Worm (Caenorhabditis elegans) whole organism, L1 larva: ENCODE measurements around the gene nlp-7.
A peak's percentile ranks its signal among the peaks of the same experiment; 100 is the strongest.

Experiments used
- C34B4.2 ChIP-seq: sonication (generic microtip); optimal IDR thresholded peaks from 2 replicates; lab custom pipeline; 2017; ENCODE audit warnings: mild to moderate bottlenecking, missing genetic modification characterization, missing compliant biosample characterization
- aha-1 ChIP-seq: fragments of 150-350 bp; optimal IDR thresholded peaks from 2 replicates; lab custom pipeline; 2014; ENCODE audit warnings: missing biosample characterization, missing genetic modification characterization
- ama-1 ChIP-seq: fragments of 150-350 bp; optimal IDR thresholded peaks from 2 replicates; lab custom pipeline; 2014
- blmp-1 ChIP-seq: fragments of 150-350 bp; optimal IDR thresholded peaks from 2 replicates; lab custom pipeline; 2014; ENCODE audit warnings: missing biosample characterization, missing genetic modification characterization
- ceh-63 ChIP-seq: fragments of 200-800 bp; sonication (Bioruptor generic); optimal IDR thresholded peaks from 2 replicates; lab custom pipeline; 2018; ENCODE audit warnings: mild to moderate bottlenecking, missing genetic modification characterization, missing compliant biosample characterization
- ceh-8 ChIP-seq: fragments of 200-800 bp; sonication (Bioruptor generic); optimal IDR thresholded peaks from 2 replicates; lab custom pipeline; 2018; ENCODE audit warnings: mild to moderate bottlenecking, missing genetic modification characterization, moderate library complexity, missing compliant biosample characterization
- ceh-82 ChIP-seq, 3 experiments: fragments of 150-350 bp in 1 of 3; sonication (generic microtip) in 2 of 3; optimal IDR thresholded peaks; 2 replicates each; lab custom pipeline; 2014 to 2017; ENCODE audit warnings: missing biosample characterization in 3 of 3, missing genetic modification characterization in 3 of 3
- ceh-88 ChIP-seq: fragments of 200-800 bp; sonication (Bioruptor generic); IDR thresholded peaks from 2 replicates; pipeline ENCODE4 v1.3.6; 2022; ENCODE audit warnings: missing genetic modification characterization, missing compliant biosample characterization
- efl-3 ChIP-seq: fragments of 200-800 bp; sonication (Bioruptor generic); optimal IDR thresholded peaks from 2 replicates; lab custom pipeline; 2018; ENCODE audit warnings: mild to moderate bottlenecking, missing genetic modification characterization, missing compliant biosample characterization
- egl-13 ChIP-seq: sonication (generic microtip); optimal IDR thresholded peaks from 2 replicates; lab custom pipeline; 2016; ENCODE audit warnings: missing genotype, missing genetic modification reagents, missing genetic modification characterization, missing compliant biosample characterization
- fkh-10 ChIP-seq: sonication (generic microtip); optimal IDR thresholded peaks from 2 replicates; lab custom pipeline; 2017; ENCODE audit warnings: missing biosample characterization, missing genetic modification reagents, missing genetic modification characterization
- fkh-4 ChIP-seq: sonication (generic microtip); optimal IDR thresholded peaks from 2 replicates; lab custom pipeline; 2016; ENCODE audit warnings: missing compliant biosample characterization, missing genetic modification characterization, borderline replicate concordance
- fkh-8 ChIP-seq: sonication (generic microtip); optimal IDR thresholded peaks from 2 replicates; lab custom pipeline; 2016; ENCODE audit warnings: mild to moderate bottlenecking, missing genetic modification characterization, missing compliant biosample characterization
- grh-1 ChIP-seq: fragments of 200-800 bp; sonication (Bioruptor generic); IDR thresholded peaks from 2 replicates; pipeline ENCODE4 v1.3.6; 2022; ENCODE audit warnings: missing genetic modification reagents, missing genetic modification characterization, missing compliant biosample characterization
- hlh-4 ChIP-seq: sonication (generic microtip); optimal IDR thresholded peaks from 2 replicates; lab custom pipeline; 2016; ENCODE audit warnings: mild to moderate bottlenecking, missing genetic modification characterization, missing compliant biosample characterization
- irx-1 ChIP-seq: sonication (generic microtip); optimal IDR thresholded peaks from 2 replicates; lab custom pipeline; 2016; ENCODE audit warnings: missing genetic modification characterization, missing compliant biosample characterization
- isw-1 ChIP-seq: fragments of 200-800 bp; sonication (Bioruptor generic); IDR thresholded peaks from 2 replicates; pipeline ENCODE4 v1.3.6; 2022; ENCODE audit warnings: missing genetic modification characterization, missing compliant biosample characterization
- jun-1 ChIP-seq: fragments of 150-350 bp; optimal IDR thresholded peaks from 2 replicates; lab custom pipeline; 2014; ENCODE audit warnings: missing biosample characterization, missing genetic modification reagents, missing genetic modification characterization
- lin-13 ChIP-seq: fragments of 150-350 bp; optimal IDR thresholded peaks from 2 replicates; lab custom pipeline; 2014; ENCODE audit warnings: missing biosample characterization, missing genetic modification reagents, missing genetic modification characterization
- lin-14 ChIP-seq: fragments of 200-800 bp; sonication (Bioruptor generic); optimal IDR thresholded peaks from 2 replicates; lab custom pipeline; 2018; ENCODE audit warnings: mild to moderate bottlenecking, missing genetic modification characterization, moderate library complexity, missing compliant biosample characterization
- lin-15B ChIP-seq: fragments of 150-350 bp; sonication (generic microtip); optimal IDR thresholded peaks from 3 replicates; lab custom pipeline; 2014; ENCODE audit warnings: missing biosample characterization, missing genetic modification characterization
- lsy-2 ChIP-seq, 2 experiments: fragments of 150-350 bp; optimal IDR thresholded peaks; 2 replicates each; lab custom pipeline; 2014; ENCODE audit warnings: missing biosample characterization in 2 of 2, missing genetic modification characterization in 2 of 2
- mep-1 ChIP-seq: fragments of 150-350 bp; optimal IDR thresholded peaks from 2 replicates; lab custom pipeline; 2014; ENCODE audit warnings: missing biosample characterization, missing genetic modification characterization
- nhr-11 ChIP-seq: fragments of 150-350 bp; optimal IDR thresholded peaks from 2 replicates; lab custom pipeline; 2014; ENCODE audit warnings: missing biosample characterization, missing genetic modification characterization
- nhr-28 ChIP-seq: fragments of 150-350 bp; optimal IDR thresholded peaks from 2 replicates; lab custom pipeline; 2014; ENCODE audit warnings: missing biosample characterization, missing genetic modification characterization
- nhr-47 ChIP-seq: sonication (generic microtip); optimal IDR thresholded peaks from 2 replicates; lab custom pipeline; 2016; ENCODE audit warnings: mild to moderate bottlenecking, missing genetic modification characterization, moderate library complexity, missing compliant biosample characterization
- nhr-71 ChIP-seq: sonication (generic microtip); optimal IDR thresholded peaks from 2 replicates; lab custom pipeline; 2016; ENCODE audit warnings: mild to moderate bottlenecking, missing genetic modification characterization, moderate library complexity, missing compliant biosample characterization
- nhr-76 ChIP-seq: sonication (generic microtip); optimal IDR thresholded peaks from 2 replicates; lab custom pipeline; 2017; ENCODE audit warnings: missing biosample characterization, missing genetic modification characterization
- nhr-77 ChIP-seq: fragments of 150-350 bp; optimal IDR thresholded peaks from 2 replicates; lab custom pipeline; 2014; ENCODE audit warnings: missing biosample characterization, missing genetic modification characterization
- nhr-85 ChIP-seq: sonication (generic microtip); peaks from one replicate; lab custom pipeline; 2016; ENCODE audit warnings: missing genetic modification characterization, inconsistent platforms, missing compliant biosample characterization
- pax-3 ChIP-seq: fragments of 200-800 bp; sonication (Bioruptor generic); optimal IDR thresholded peaks from 2 replicates; lab custom pipeline; 2018; ENCODE audit warnings: mild to moderate bottlenecking, missing genetic modification characterization, moderate library complexity, missing compliant biosample characterization
- pqm-1 ChIP-seq: sonication (generic microtip); optimal IDR thresholded peaks from 3 replicates; lab custom pipeline; 2017; ENCODE audit warnings: missing biosample characterization, missing genetic modification characterization
- skn-1 ChIP-seq: fragments of 150-350 bp; optimal IDR thresholded peaks from 2 replicates; lab custom pipeline; 2014; ENCODE audit warnings: missing biosample characterization, missing genetic modification characterization
- snpc-4 ChIP-seq: fragments of 150-350 bp; optimal IDR thresholded peaks from 2 replicates; lab custom pipeline; 2014; ENCODE audit warnings: missing biosample characterization, missing genetic modification characterization
- snu-23 ChIP-seq: sonication (generic microtip); optimal IDR thresholded peaks from 2 replicates; lab custom pipeline; 2016; ENCODE audit warnings: missing genetic modification characterization, missing compliant biosample characterization
- sox-4 ChIP-seq: sonication (generic microtip); optimal IDR thresholded peaks from 2 replicates; lab custom pipeline; 2016; ENCODE audit warnings: missing genetic modification characterization, missing compliant biosample characterization
- swsn-7 ChIP-seq: sonication (generic microtip); optimal IDR thresholded peaks from 2 replicates; lab custom pipeline; 2016; ENCODE audit warnings: missing genetic modification characterization, missing compliant biosample characterization
- tbx-2 ChIP-seq: sonication (generic microtip); optimal IDR thresholded peaks from 2 replicates; lab custom pipeline; 2016; ENCODE audit warnings: missing genetic modification characterization, missing compliant biosample characterization
- tlp-1 ChIP-seq: fragments of 150-350 bp; optimal IDR thresholded peaks from 2 replicates; lab custom pipeline; 2014; ENCODE audit warnings: missing biosample characterization, missing genetic modification characterization
- unc-98 ChIP-seq: fragments of 200-800 bp; sonication (Bioruptor generic); IDR thresholded peaks from 2 replicates; pipeline ENCODE4 v1.3.6; 2022; ENCODE audit warnings: missing genetic modification characterization, missing compliant biosample characterization
- vab-15 ChIP-seq: sonication (generic microtip); optimal IDR thresholded peaks from 2 replicates; lab custom pipeline; 2017; ENCODE audit warnings: missing genotype, mild to moderate bottlenecking, missing genetic modification characterization, missing compliant biosample characterization
- ztf-4 ChIP-seq: fragments of 150-350 bp; optimal IDR thresholded peaks from 2 replicates; lab custom pipeline; 2014; ENCODE audit warnings: missing biosample characterization, missing genetic modification characterization

Gene nlp-7

ce11 chrX:8565810-8566416, 27.1 kb upstream of the nlp-7 start:
- no peak for TF ChIP-seq ama-1 (lab: Kevin White, UChicago)
- TF ChIP-seq lin-14 (GFP tag; lab: Kevin White, UChicago): peak; percentile 56
- TF ChIP-seq unc-98 (GFP tag; lab: Robert Waterston, UW): no peak
- TF ChIP-seq nhr-85: no peak
- TF ChIP-seq lsy-2 (tag; optimal IDR thresholded peaks at IDR 0.05; lab: Kevin White, UChicago): no peak
- peak in 1 of 3 experiments; percentile 6 for TF ChIP-seq ceh-82 (tag; optimal IDR thresholded peaks at IDR 0.05; lab: Kevin White, UChicago)
- TF ChIP-seq ztf-4 (tag; lab: Kevin White, UChicago): peak; percentile 15
- TF ChIP-seq swsn-7: no peak
- TF ChIP-seq C34B4.2 (tag; lab: Kevin White, UChicago): no peak
- TF ChIP-seq snu-23 (GFP tag; lab: Kevin White, UChicago): peak; percentile 1
- TF ChIP-seq blmp-1 (tag; lab: Kevin White, UChicago): peak; percentile 89

- TF ChIP-seq nhr-28 (no peak), pax-3 (tag; lab: Kevin White, UChicago) (no peak), irx-1 (tag; lab: Kevin White, UChicago) (no peak), sox-4 (tag; lab: Kevin White, UChicago) (peak; percentile 39), nhr-76 (tag; lab: Kevin White, UChicago) (no peak), fkh-10 (GFP tag; lab: Kevin White, UChicago) (no peak), nhr-11 (tag; lab: Kevin White, UChicago) (peak; percentile 42), fkh-4 (tag; lab: Kevin White, UChicago) (no peak), nhr-71 (peak; percentile 54), ceh-63 (GFP tag; lab: Kevin White, UChicago) (no peak), isw-1 (GFP tag; lab: Robert Waterston, UW) (no peak), vab-15 (tag; lab: Kevin White, UChicago) (no peak), egl-13 (tag; lab: Kevin White, UChicago) (no peak), tbx-2 (tag; lab: Kevin White, UChicago) (no peak), C34B4.2 (tag; lab: Kevin White, UChicago) (no peak), nhr-77 (tag; lab: Kevin White, UChicago) (no peak), efl-3 (GFP tag; lab: Kevin White, UChicago) (no peak), ceh-88 (GFP tag; lab: Robert Waterston, UW) (no peak), nhr-85 (peak; percentile 13), skn-1 (no peak), fkh-8 (tag; lab: Kevin White, UChicago) (peak; percentile 77), mep-1 (tag; lab: Kevin White, UChicago) (no peak), swsn-7 (no peak), tlp-1 (tag; lab: Kevin White, UChicago) (no peak), aha-1 (tag; lab: Kevin White, UChicago) (no peak), pqm-1 (tag; lab: Kevin White, UChicago) (no peak), jun-1 (tag; lab: Kevin White, UChicago) (no peak), hlh-4 (tag; lab: Kevin White, UChicago) (peak; percentile 55), ceh-8 (GFP tag; lab: Kevin White, UChicago) (no peak), snu-23 (GFP tag; lab: Kevin White, UChicago) (no peak), nhr-47 (peak; percentile 56), lin-13 (GFP tag; lab: Kevin White, UChicago) (no peak), snpc-4 (tag; lab: Kevin White, UChicago) (no peak), grh-1 (GFP tag; lab: Robert Waterston, UW) (no peak), lin-15B (tag; lab: Kevin White, UChicago) (no peak)
Measured at ce11 chrX:8566521-8567032, 26.4 kb upstream of the nlp-7 start.
